Fruit fly (Drosophila melanogaster): Measurements from ENCODE around the gene sina.

The sina gene

DNA sequence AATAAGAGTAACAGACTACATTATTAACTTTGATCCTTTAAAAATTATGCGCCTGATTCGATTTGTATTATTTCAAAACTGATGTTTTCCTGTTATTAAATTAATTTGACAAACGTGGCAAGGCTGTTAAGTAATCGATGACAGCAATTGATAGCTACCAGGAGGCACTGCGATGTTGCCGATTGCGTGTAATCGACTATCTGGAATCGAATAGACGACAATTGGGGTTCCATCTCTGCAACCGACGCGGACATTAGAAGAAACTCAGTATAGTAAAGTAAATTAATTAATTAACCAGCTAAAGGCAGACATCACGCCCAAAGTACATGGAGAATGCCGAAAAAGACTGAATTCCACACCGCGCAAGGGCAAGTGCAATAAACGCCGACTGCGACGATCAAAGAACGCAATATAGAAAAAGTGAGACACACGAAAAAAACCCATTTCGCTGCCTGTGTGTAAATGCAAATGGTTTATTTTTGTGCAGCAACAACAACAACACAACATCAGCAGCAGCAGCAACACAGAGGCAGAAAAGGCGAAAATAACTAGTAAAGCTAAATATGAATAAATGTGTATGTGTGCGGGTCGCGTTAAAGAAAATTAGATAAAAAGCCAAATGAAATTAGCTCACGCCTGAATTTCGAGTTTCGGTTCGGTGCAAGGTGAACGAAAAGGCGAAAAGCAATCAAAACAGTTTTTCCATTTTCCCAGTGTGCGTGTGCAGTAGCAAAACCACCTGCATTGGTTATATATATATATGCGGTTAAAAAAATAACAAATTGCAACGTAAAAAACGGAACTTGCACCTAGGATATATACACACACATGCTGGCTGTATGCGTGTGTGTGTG is at the start of gene sina (continued):
- peak in 1 of 2 experiments; percentile 6 for TF ChIP-seq Eip74EF (GFP tag; optimal IDR thresholded peaks at IDR 0.05)
- TF ChIP-seq her (GFP tag; optimal IDR thresholded peaks at IDR 0.05), result no peak
- TF ChIP-seq CG7963 (GFP tag; IDR thresholded peaks at IDR 0.05; ENCODE audit: partially characterized antibody), result peak; percentile 86
- TF ChIP-seq CG6272 (GFP tag; IDR thresholded peaks at IDR 0.05), result peak; percentile 16; the same call in 1 of the 2 replicates
- peak; percentile 4 for TF ChIP-seq CG12744 (GFP tag; optimal IDR thresholded peaks at IDR 0.05)
- TF ChIP-seq hkb (optimal IDR thresholded peaks at IDR 0.05), result no peak
- TF ChIP-seq hkb (GFP tag; IDR thresholded peaks at IDR 0.05), result no peak
- TF ChIP-seq CG4854 (GFP tag; optimal IDR thresholded peaks at IDR 0.05), result no peak
- no peak for TF ChIP-seq pb (GFP tag; optimal IDR thresholded peaks at IDR 0.05)
- TF ChIP-seq H2.0 (GFP tag; IDR thresholded peaks at IDR 0.05), result no peak
- peak; percentile 29 for TF ChIP-seq CG13296 (GFP tag; optimal IDR thresholded peaks at IDR 0.05)
- TF ChIP-seq trem (tag; optimal IDR thresholded peaks at IDR 0.05), result peak; percentile 86
- peak; percentile 39 for TF ChIP-seq gem (tag; optimal IDR thresholded peaks at IDR 0.05)
- peak; percentile 19 for TF ChIP-seq CG18262 (tag; optimal IDR thresholded peaks at IDR 0.05)
- peak; percentile 7 for TF ChIP-seq PHDP (tag; optimal IDR thresholded peaks at IDR 0.05)
- TF ChIP-seq jing (GFP tag; optimal IDR thresholded peaks at IDR 0.05), result no peak
- no peak for TF ChIP-seq CG12236 (GFP tag; optimal IDR thresholded peaks at IDR 0.05)
- peak; percentile 17 for TF ChIP-seq Drgx (GFP tag; IDR thresholded peaks at IDR 0.05)
- TF ChIP-seq inv (GFP tag; IDR thresholded peaks at IDR 0.05; ENCODE audit: partially characterized antibody), result peak; percentile 70
- TF ChIP-seq tin (GFP tag; optimal IDR thresholded peaks at IDR 0.05), result peak; percentile 7
- TF ChIP-seq ac (GFP tag; optimal IDR thresholded peaks at IDR 0.05), result no peak
- peak; percentile 87 for TF ChIP-seq CG12659 (GFP tag; optimal IDR thresholded peaks at IDR 0.05)
- no peak for TF ChIP-seq CG10654 (GFP tag; optimal IDR thresholded peaks at IDR 0.05)
- TF ChIP-seq Doc3 (GFP tag; IDR thresholded peaks at IDR 0.05; ENCODE audit: partially characterized antibody), result peak; percentile 59; the same call in 1 of the 3 replicates
- TF ChIP-seq CG1792 (GFP tag; optimal IDR thresholded peaks at IDR 0.05), result no peak
- TF ChIP-seq gfzf (GFP tag; optimal IDR thresholded peaks at IDR 0.05), result peak; percentile 31
- TF ChIP-seq phol (tag; optimal IDR thresholded peaks at IDR 0.05), result peak; percentile 61
- TF ChIP-seq slou (GFP tag; optimal IDR thresholded peaks at IDR 0.05), result peak; percentile 10
- peak; percentile 68; the same call in 2 of the 3 replicates for TF ChIP-seq mld (GFP tag; IDR thresholded peaks at IDR 0.05; ENCODE audit: partially characterized antibody)
- peak; percentile 35 for TF ChIP-seq CG13424 (tag; optimal IDR thresholded peaks at IDR 0.05)
- peak; percentile 43 for TF ChIP-seq Elba2 (GFP tag; optimal IDR thresholded peaks at IDR 0.05)
- TF ChIP-seq pho (GFP tag; optimal IDR thresholded peaks at IDR 0.05), result no peak
- TF ChIP-seq hb (GFP tag; IDR thresholded peaks at IDR 0.05; ENCODE audit: partially characterized antibody), result peak; percentile 88
- no peak for TF ChIP-seq CG17912 (GFP tag; optimal IDR thresholded peaks at IDR 0.05)
- no peak for TF ChIP-seq CG8281 (tag; optimal IDR thresholded peaks at IDR 0.05)
- TF ChIP-seq CG15011 (GFP tag; optimal IDR thresholded peaks at IDR 0.05), result no peak
- peak; percentile 78 for TF ChIP-seq nerfin-2 (GFP tag; IDR thresholded peaks at IDR 0.05; ENCODE audit: partially characterized antibody)

DNA sequence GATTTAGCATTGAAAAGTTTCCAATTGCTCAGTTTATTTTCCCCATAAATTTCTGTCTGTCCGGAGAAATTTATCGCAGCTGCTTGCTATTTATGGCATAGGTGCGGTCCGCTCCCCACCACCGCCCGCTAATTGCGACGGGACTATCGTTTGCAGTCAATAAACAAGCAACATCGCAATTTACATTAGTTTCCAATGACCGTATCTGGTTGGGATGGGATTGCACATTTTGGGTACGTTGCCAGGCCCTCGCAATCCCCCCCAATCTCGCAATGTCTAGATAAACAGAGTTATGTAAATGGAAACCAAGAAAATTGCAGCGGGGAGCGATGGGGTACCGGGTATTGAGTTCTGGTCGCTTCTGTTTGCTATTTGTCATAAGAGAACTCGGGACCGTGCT is 48.9 kb upstream of the sina start, which contains the start of gene nudC:
Gene nudC (plus strand): TSS at position 368 of the 400 bp plus-strand sequence.
- TF ChIP-seq lilli (GFP tag; optimal IDR thresholded peaks at IDR 0.05), result no peak
- peak in 1 of 2 experiments; percentile 69 for TF ChIP-seq Pdp1 (GFP tag; optimal IDR thresholded peaks at IDR 0.05)
- 0 out of 3 replicates have a peak, but pooled peaks have one; percentile 38 for TF ChIP-seq Optix (GFP tag; IDR thresholded peaks at IDR 0.05)
- TF ChIP-seq slp2 (GFP tag; optimal IDR thresholded peaks at IDR 0.05), result no peak
- 0 out of 3 replicates have a peak, but pooled peaks have one; percentile 59 for TF ChIP-seq otp (GFP tag; IDR thresholded peaks at IDR 0.05)
- peak; percentile 47; the same call in 1 of the 3 replicates for TF ChIP-seq ci (GFP tag; IDR thresholded peaks at IDR 0.05)
- TF ChIP-seq seq (GFP tag; IDR thresholded peaks at IDR 0.05), result no peak
- peak; percentile 76 for TF ChIP-seq crol (GFP tag; IDR thresholded peaks at IDR 0.05)
- peak; percentile 50 for TF ChIP-seq Med (GFP tag)
- no peak for TF ChIP-seq CG10565 (GFP tag; optimal IDR thresholded peaks at IDR 0.05)
- peak; percentile 3 for TF ChIP-seq HHEX (GFP tag; optimal IDR thresholded peaks at IDR 0.05)
- TF ChIP-seq chinmo (GFP tag; IDR thresholded peaks at IDR 0.05; ENCODE audit: partially characterized antibody), result 0 out of 4 replicates have a peak, but pooled peaks have one; percentile 53
- no peak for TF ChIP-seq ssp (GFP tag; IDR thresholded peaks at IDR 0.05)
